Fruit fly (Drosophila melanogaster) whole organism, prepupa: ENCODE measurements around the gene CG31675.

ENCODE experiments used
- Blimp-1 ChIP-seq: fragments of 200-800 bp; sonication (Bioruptor generic); optimal IDR thresholded peaks from 3 replicates; lab custom pipeline; 2017; ENCODE audit warnings: missing biosample characterization, missing genetic modification characterization, mild to moderate bottlenecking, moderate library complexity, missing genetic modification reagents
- CG16779 ChIP-seq: fragments of 200-800 bp; sonication (Bioruptor generic); optimal IDR thresholded peaks from 3 replicates; lab custom pipeline; 2017; ENCODE audit warnings: missing biosample characterization, mild to moderate bottlenecking, missing genetic modification characterization
- CG4318 ChIP-seq: fragments of 200-800 bp; sonication (Bioruptor generic); optimal IDR thresholded peaks from 3 replicates; lab custom pipeline; 2017; ENCODE audit warnings: missing biosample characterization, mild to moderate bottlenecking, missing genetic modification characterization
- Eip93F ChIP-seq: fragments of 200-800 bp; sonication (Bioruptor generic); optimal IDR thresholded peaks from 2 replicates; lab custom pipeline; 2016; ENCODE audit warnings: missing biosample characterization, mild to moderate bottlenecking, missing genetic modification characterization
- Gug ChIP-seq: fragments of 200-800 bp; sonication (Bioruptor generic); IDR thresholded peaks from 2 replicates; pipeline ENCODE4 v1.3.6; 2022; ENCODE audit warnings: missing biosample characterization, missing genetic modification characterization
- Hr4 ChIP-seq: fragments of 200-800 bp; sonication (Bioruptor generic); optimal IDR thresholded peaks from 3 replicates; lab custom pipeline; 2016; ENCODE audit warnings: missing biosample characterization, missing genetic modification characterization
- Lpt ChIP-seq: fragments of 200-800 bp; sonication (Bioruptor generic); optimal IDR thresholded peaks from 3 replicates; lab custom pipeline; 2016; ENCODE audit warnings: missing biosample characterization, missing genetic modification characterization
- Sox102F ChIP-seq: fragments of 200-800 bp; sonication (Bioruptor generic); optimal IDR thresholded peaks from 2 replicates; lab custom pipeline; 2016; ENCODE audit warnings: missing biosample characterization, mild to moderate bottlenecking, missing genetic modification characterization
- Sox14 ChIP-seq: fragments of 200-800 bp; sonication (Bioruptor generic); optimal IDR thresholded peaks from 3 replicates; lab custom pipeline; 2016; ENCODE audit warnings: missing biosample characterization, missing genetic modification characterization
- net ChIP-seq: fragments of 200-800 bp; sonication (Bioruptor generic); optimal IDR thresholded peaks from 3 replicates; lab custom pipeline; 2016; ENCODE audit warnings: missing biosample characterization, missing genetic modification characterization
- spab ChIP-seq: fragments of 200-800 bp; sonication (Bioruptor generic); optimal IDR thresholded peaks from 2 replicates; lab custom pipeline; 2017; ENCODE audit warnings: missing biosample characterization, mild to moderate bottlenecking, missing genetic modification characterization, missing genetic modification reagents

- TF ChIP-seq Hr4 (no peak), CG16779 (no peak), Gug (GFP tag; lab: Robert Waterston, UW) (no peak), spab (GFP tag; lab: Kevin White, UChicago) (no peak), Blimp-1 (GFP tag; lab: Kevin White, UChicago) (no peak), Sox102F (no peak), CG4318 (GFP tag; lab: Kevin White, UChicago) (no peak), Lpt (no peak), Sox14 (GFP tag; lab: Kevin White, UChicago) (no peak), Eip93F (GFP tag; lab: Kevin White, UChicago) (no peak), net (GFP tag; lab: Kevin White, UChicago) (no peak)
Measured at dm6 chr2L:20852092-20852628, 15.4 kb upstream of the CG31675 start, which contains the start of gene twit.
